Worm (Caenorhabditis elegans) whole organism, L2 larva: ENCODE measurements around the gene F28H7.3.

Source experiments
- C34F6.9 ChIP-seq: fragments of 150-350 bp; optimal IDR thresholded peaks from 2 replicates; lab custom pipeline; 2014; ENCODE audit warnings: missing biosample characterization, missing genetic modification characterization
- R02D3.7 ChIP-seq: fragments of 150-350 bp; optimal IDR thresholded peaks from 2 replicates; lab custom pipeline; 2014; ENCODE audit warnings: missing biosample characterization, missing genetic modification characterization
- Y55F3AM.14 ChIP-seq: fragments of 200-800 bp; sonication (Bioruptor generic); optimal IDR thresholded peaks from 2 replicates; lab custom pipeline; 2018; ENCODE audit warnings: mild to moderate bottlenecking, missing genetic modification characterization, missing compliant biosample characterization
- ZK546.5 ChIP-seq: sonication (generic microtip); optimal IDR thresholded peaks from 2 replicates; lab custom pipeline; 2017; ENCODE audit warnings: missing biosample characterization, missing genetic modification characterization
- aly-2 ChIP-seq: fragments of 150-350 bp; optimal IDR thresholded peaks from 2 replicates; lab custom pipeline; 2014; ENCODE audit warnings: missing biosample characterization, missing genetic modification characterization
- ama-1 ChIP-seq: fragments of 150-350 bp; optimal IDR thresholded peaks from 2 replicates; lab custom pipeline; 2018; ENCODE audit warnings: inconsistent platforms
- blmp-1 ChIP-seq: sonication (generic microtip); optimal IDR thresholded peaks from 2 replicates; lab custom pipeline; 2017; ENCODE audit warnings: missing genetic modification characterization, mild to moderate bottlenecking, missing compliant biosample characterization, antibody characterized with exemption, moderate library complexity; ENCODE audit not compliant: insufficient read depth
- ceh-16 ChIP-seq: fragments of 150-350 bp; optimal IDR thresholded peaks from 2 replicates; lab custom pipeline; 2014; ENCODE audit warnings: missing biosample characterization, missing genetic modification characterization
- crh-2 ChIP-seq: sonication (generic microtip); optimal IDR thresholded peaks from 2 replicates; lab custom pipeline; 2017; ENCODE audit warnings: missing biosample characterization, missing genetic modification characterization
- dmd-4 ChIP-seq: sonication (generic microtip); optimal IDR thresholded peaks from 2 replicates; lab custom pipeline; 2017; ENCODE audit warnings: missing biosample characterization, missing genetic modification characterization
- egl-27 ChIP-seq: sonication (generic microtip); optimal IDR thresholded peaks from 3 replicates; lab custom pipeline; 2017; ENCODE audit warnings: missing biosample characterization, missing genetic modification reagents, missing genetic modification characterization
- elt-3 ChIP-seq: sonication (generic microtip); optimal IDR thresholded peaks from 2 replicates; lab custom pipeline; 2017; ENCODE audit warnings: missing biosample characterization, missing genetic modification characterization
- fos-1 ChIP-seq: fragments of 150-350 bp; optimal IDR thresholded peaks from 2 replicates; lab custom pipeline; 2014; ENCODE audit warnings: missing biosample characterization, missing genetic modification characterization
- gmeb-1 ChIP-seq: fragments of 150-350 bp; optimal IDR thresholded peaks from 2 replicates; lab custom pipeline; 2014; ENCODE audit warnings: missing biosample characterization, missing genetic modification characterization
- lin-13 ChIP-seq: fragments of 150-350 bp; optimal IDR thresholded peaks from 2 replicates; lab custom pipeline; 2014; ENCODE audit warnings: missing biosample characterization, missing genetic modification reagents, missing genetic modification characterization
- lin-39 ChIP-seq: fragments of 150-350 bp; optimal IDR thresholded peaks from 2 replicates; lab custom pipeline; 2014; ENCODE audit warnings: missing biosample characterization, missing genetic modification reagents, missing genetic modification characterization
- lsy-2 ChIP-seq, 2 experiments: fragments of 150-350 bp in 1 of 2; sonication (generic microtip) in 1 of 2; optimal IDR thresholded peaks; 2 replicates each; lab custom pipeline; 2014 to 2017; ENCODE audit warnings: missing biosample characterization in 2 of 2, missing genetic modification characterization in 2 of 2
- mab-5 ChIP-seq: fragments of 150-350 bp; optimal IDR thresholded peaks from 2 replicates; lab custom pipeline; 2014; ENCODE audit warnings: missing biosample characterization, missing genetic modification characterization
- mbf-1 ChIP-seq: sonication (generic microtip); optimal IDR thresholded peaks from 2 replicates; lab custom pipeline; 2017; ENCODE audit warnings: missing biosample characterization, missing genetic modification characterization
- mdl-1 ChIP-seq, 2 experiments: fragments of 150-350 bp in 1 of 2; sonication (generic microtip) in 1 of 2; optimal IDR thresholded peaks; 2 replicates each; lab custom pipeline; 2017; ENCODE audit warnings: missing biosample characterization in 2 of 2, missing genetic modification characterization in 2 of 2
- nhr-10 ChIP-seq: sonication (generic microtip); optimal IDR thresholded peaks from 2 replicates; lab custom pipeline; 2017; ENCODE audit warnings: missing biosample characterization, missing genetic modification characterization
- nhr-12 ChIP-seq: fragments of 150-350 bp; optimal IDR thresholded peaks from 2 replicates; lab custom pipeline; 2014; ENCODE audit warnings: missing biosample characterization, missing genetic modification characterization
- nhr-129 ChIP-seq: fragments of 150-350 bp; optimal IDR thresholded peaks from 2 replicates; lab custom pipeline; 2014; ENCODE audit warnings: missing biosample characterization, missing genetic modification characterization
- nhr-23 ChIP-seq: fragments of 150-350 bp; optimal IDR thresholded peaks from 2 replicates; lab custom pipeline; 2014; ENCODE audit warnings: missing biosample characterization, missing genetic modification reagents, missing genetic modification characterization
- nhr-237 ChIP-seq: fragments of 150-350 bp; optimal IDR thresholded peaks from 2 replicates; lab custom pipeline; 2014; ENCODE audit warnings: missing biosample characterization, missing genetic modification characterization
- nhr-25 ChIP-seq: fragments of 150-350 bp; sonication (generic microtip); optimal IDR thresholded peaks from 3 replicates; lab custom pipeline; 2014; ENCODE audit warnings: missing biosample characterization, missing genetic modification characterization
- nhr-6 ChIP-seq: fragments of 150-350 bp; optimal IDR thresholded peaks from 2 replicates; lab custom pipeline; 2014; ENCODE audit warnings: missing biosample characterization, missing genetic modification characterization
- nhr-77 ChIP-seq: fragments of 150-350 bp; optimal IDR thresholded peaks from 2 replicates; lab custom pipeline; 2014; ENCODE audit warnings: missing biosample characterization, missing genetic modification characterization
- peb-1 ChIP-seq: fragments of 150-350 bp; optimal IDR thresholded peaks from 2 replicates; lab custom pipeline; 2014; ENCODE audit warnings: missing biosample characterization, missing genetic modification characterization
- sem-4 ChIP-seq: fragments of 150-350 bp; optimal IDR thresholded peaks from 2 replicates; lab custom pipeline; 2014; ENCODE audit warnings: missing biosample characterization, missing genetic modification reagents, missing genetic modification characterization
- sma-3 ChIP-seq: sonication (generic microtip); optimal IDR thresholded peaks from 2 replicates; lab custom pipeline; 2016; ENCODE audit warnings: missing genetic modification reagents, missing genetic modification characterization, missing compliant biosample characterization
- sma-9 ChIP-seq, 2 experiments: fragments of 150-350 bp in 1 of 2; sonication (generic microtip) in 1 of 2; optimal IDR thresholded peaks; 2 replicates each; lab custom pipeline; 2014 to 2016; ENCODE audit warnings: missing genetic modification characterization in 2 of 2, mild to moderate bottlenecking in 1 of 2, missing biosample characterization in 1 of 2, missing compliant biosample characterization in 1 of 2, missing genetic modification reagents in 1 of 2, moderate library complexity in 1 of 2
- unc-39 ChIP-seq: fragments of 150-350 bp; optimal IDR thresholded peaks from 2 replicates; lab custom pipeline; 2014; ENCODE audit warnings: missing biosample characterization, missing genetic modification characterization
- unc-55 ChIP-seq: fragments of 150-350 bp; sonication (generic microtip); optimal IDR thresholded peaks from 3 replicates; lab custom pipeline; 2014; ENCODE audit warnings: missing biosample characterization, missing genetic modification reagents, missing genetic modification characterization
- unc-62 ChIP-seq: fragments of 150-350 bp; optimal IDR thresholded peaks from 2 replicates; lab custom pipeline; 2014; ENCODE audit warnings: missing biosample characterization, missing genetic modification reagents, missing genetic modification characterization
- ztf-11 ChIP-seq: sonication (generic microtip); optimal IDR thresholded peaks from 2 replicates; lab custom pipeline; 2017; ENCODE audit warnings: missing biosample characterization, missing genetic modification characterization
- ztf-4 ChIP-seq: fragments of 150-350 bp; optimal IDR thresholded peaks from 2 replicates; lab custom pipeline; 2014; ENCODE audit warnings: missing biosample characterization, missing genetic modification characterization

Gene F28H7.3

DNA sequence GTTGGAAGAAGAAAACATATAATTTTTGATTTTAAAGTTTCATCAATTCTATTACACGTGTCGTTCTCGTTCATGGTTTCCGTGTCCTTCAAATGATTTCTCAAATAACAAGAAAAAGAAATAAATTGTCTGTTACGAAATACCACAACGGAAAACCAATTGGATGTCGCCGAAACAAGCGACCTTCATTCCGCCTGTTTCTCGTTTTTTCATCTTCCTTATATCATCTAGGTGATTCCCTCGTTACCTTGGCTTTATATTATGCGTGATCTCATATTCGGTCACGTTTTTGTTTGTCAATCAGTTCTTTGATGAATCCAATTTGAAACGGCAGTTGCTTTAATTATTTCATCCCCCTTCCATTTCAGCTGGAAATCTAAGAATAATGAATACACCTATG lies 6.5 kb upstream of the F28H7.3 start:
- TF ChIP-seq nhr-129 (tag; lab: Kevin White, UChicago) (peak; percentile 35), ZK546.5 (tag; lab: Kevin White, UChicago) (no peak), egl-27 (tag; lab: Kevin White, UChicago) (no peak), blmp-1 (tag; lab: Kevin White, UChicago) (peak; percentile 48), sma-9 (GFP tag; optimal IDR thresholded peaks at IDR 0.05; lab: Kevin White, UChicago) (peak; percentile 0), sma-9 (tag; optimal IDR thresholded peaks at IDR 0.05; lab: Kevin White, UChicago) (no peak), nhr-25 (tag; lab: Kevin White, UChicago) (peak; percentile 74), lin-13 (GFP tag; lab: Kevin White, UChicago) (no peak), gmeb-1 (tag; lab: Kevin White, UChicago) (no peak), unc-62 (GFP tag; lab: Kevin White, UChicago) (no peak), Y55F3AM.14 (GFP tag; lab: Kevin White, UChicago) (no peak), sma-3 (GFP tag; lab: Kevin White, UChicago) (no peak), C34F6.9 (tag; lab: Kevin White, UChicago) (no peak)

ce11 chrV:10756698-10757097 lies 6.1 kb upstream of the F28H7.3 start, which contains the start of gene irld-6:
Gene irld-6 (minus strand): TSS chrV:10756798.
- TF ChIP-seq mab-5 (tag; lab: Kevin White, UChicago): no peak
- TF ChIP-seq gmeb-1 (tag; lab: Kevin White, UChicago): no peak
- TF ChIP-seq elt-3 (tag; lab: Kevin White, UChicago): no peak
- TF ChIP-seq nhr-237: no peak
- no peak for TF ChIP-seq ama-1 (lab: Kevin White, UChicago)
- TF ChIP-seq ztf-4: no peak
- no peak for TF ChIP-seq ztf-11 (tag; lab: Kevin White, UChicago)
- no peak for TF ChIP-seq lsy-2 (tag; optimal IDR thresholded peaks at IDR 0.05; lab: Kevin White, UChicago)
- no peak for TF ChIP-seq C34F6.9 (tag; lab: Kevin White, UChicago)
- TF ChIP-seq fos-1 (tag; lab: Kevin White, UChicago): no peak
- TF ChIP-seq nhr-129 (tag; lab: Kevin White, UChicago): no peak
- TF ChIP-seq lin-13 (GFP tag; lab: Kevin White, UChicago): no peak

- TF ChIP-seq mbf-1 (tag; lab: Kevin White, UChicago): no peak
- no peak for TF ChIP-seq nhr-129 (tag; lab: Kevin White, UChicago)
- no peak for TF ChIP-seq crh-2 (tag; lab: Kevin White, UChicago)
- no peak for TF ChIP-seq unc-39 (tag; lab: Kevin White, UChicago)
- no peak for TF ChIP-seq gmeb-1 (tag; lab: Kevin White, UChicago)
- TF ChIP-seq aly-2 (tag; lab: Kevin White, UChicago): no peak
- no peak for TF ChIP-seq ZK546.5 (tag; lab: Kevin White, UChicago)
- no peak for TF ChIP-seq nhr-23 (tag; lab: Kevin White, UChicago)
- TF ChIP-seq sma-9 (GFP tag; optimal IDR thresholded peaks at IDR 0.05; lab: Kevin White, UChicago): no peak
- TF ChIP-seq sma-9 (tag; optimal IDR thresholded peaks at IDR 0.05; lab: Kevin White, UChicago): no peak
- no peak for TF ChIP-seq Y55F3AM.14 (GFP tag; lab: Kevin White, UChicago)
- no peak for TF ChIP-seq C34F6.9 (tag; lab: Kevin White, UChicago)
- no peak for TF ChIP-seq mab-5 (tag; lab: Kevin White, UChicago)
- no peak for TF ChIP-seq ama-1 (lab: Kevin White, UChicago)
Observed at ce11 chrV:10754050-10754449, 3.5 kb upstream of the F28H7.3 start, which contains the start of gene F28H7.7. Gene F28H7.7 (minus strand): TSS chrV:10754150.

ce11 chrV:10747263-10747951 lies 3.2 kb downstream of the F28H7.3 start, which contains the start of the genes selt-1.2 and F28H7.2:
Gene selt-1.2 (minus strand): TSS chrV:10747363.
Gene F28H7.2 (plus strand): TSS chrV:10747901.
- TF ChIP-seq blmp-1 (tag; lab: Kevin White, UChicago) (no peak), peb-1 (tag; lab: Kevin White, UChicago) (no peak), R02D3.7 (tag; lab: Kevin White, UChicago) (no peak), aly-2 (tag; lab: Kevin White, UChicago) (no peak), nhr-12 (tag; lab: Kevin White, UChicago) (no peak), nhr-77 (no peak), gmeb-1 (tag; lab: Kevin White, UChicago) (no peak), ceh-16 (tag; lab: Kevin White, UChicago) (no peak), sma-3 (GFP tag; lab: Kevin White, UChicago) (no peak), mab-5 (tag; lab: Kevin White, UChicago) (no peak)

- TF ChIP-seq mdl-1 (tag; optimal IDR thresholded peaks at IDR 0.05; lab: Kevin White, UChicago): no peak
- no peak for TF ChIP-seq dmd-4 (tag; lab: Kevin White, UChicago)
- no peak for TF ChIP-seq unc-55 (GFP tag; lab: Kevin White, UChicago)
- TF ChIP-seq lin-39: no peak
- TF ChIP-seq elt-3 (tag; lab: Kevin White, UChicago): no peak
- TF ChIP-seq nhr-6 (tag; lab: Kevin White, UChicago): no peak
- TF ChIP-seq Y55F3AM.14 (GFP tag; lab: Kevin White, UChicago): no peak
- TF ChIP-seq ZK546.5 (tag; lab: Kevin White, UChicago): no peak
- TF ChIP-seq nhr-237: no peak
- TF ChIP-seq ama-1 (lab: Kevin White, UChicago): no peak
- no peak for TF ChIP-seq peb-1 (tag; lab: Kevin White, UChicago)
- no peak for TF ChIP-seq nhr-10 (tag; lab: Kevin White, UChicago)
- no peak for TF ChIP-seq unc-39 (tag; lab: Kevin White, UChicago)
- no peak for TF ChIP-seq sma-3 (GFP tag; lab: Kevin White, UChicago)
- TF ChIP-seq egl-27 (tag; lab: Kevin White, UChicago): no peak
- TF ChIP-seq mbf-1 (tag; lab: Kevin White, UChicago): no peak
- TF ChIP-seq sem-4 (tag; lab: Kevin White, UChicago): no peak
- no peak for TF ChIP-seq ztf-4
- TF ChIP-seq, all 48 proteins: peak for 0
Observed at ce11 chrV:10745034-10745433, 5.6 kb downstream of the F28H7.3 start, which contains the start of gene srj-21. Gene srj-21 (plus strand): TSS chrV:10745334.
